Worm (Caenorhabditis elegans): ENCODE results near the gene oac-1.

The oac-1 gene

ce11 chrV:19531034-19531433 lies 24.7 kb downstream of the oac-1 start:
- TF ChIP-seq eyg-1 (tag; optimal IDR thresholded peaks at IDR 0.05) (no peak), hlh-8 (tag; optimal IDR thresholded peaks at IDR 0.05) (no peak), sox-4 (tag; optimal IDR thresholded peaks at IDR 0.05) (no peak)

ce11 chrV:19529168-19529567 lies 26.6 kb downstream of the oac-1 start:
- TF ChIP-seq rnt-1 (tag; optimal IDR thresholded peaks at IDR 0.05) = peak; percentile 70
- TF ChIP-seq odd-2 (tag; optimal IDR thresholded peaks at IDR 0.05) = no peak
- no peak for TF ChIP-seq madf-2 (tag; optimal IDR thresholded peaks at IDR 0.05)
- peak; percentile 40 for TF ChIP-seq elt-2 (tag; optimal IDR thresholded peaks at IDR 0.05)
- TF ChIP-seq ceh-18 (tag; optimal IDR thresholded peaks at IDR 0.05) = peak; percentile 62
- TF ChIP-seq sox-2 (GFP tag; IDR thresholded peaks at IDR 0.05) = peak; percentile 8; the same call in 1 of the 2 replicates
- peak; percentile 18 for TF ChIP-seq F13H6.1 (tag; optimal IDR thresholded peaks at IDR 0.05)
- TF ChIP-seq hlh-8 (tag; optimal IDR thresholded peaks at IDR 0.05) = no peak
- peak; percentile 74 for TF ChIP-seq unc-42 (tag; optimal IDR thresholded peaks at IDR 0.05)
- TF ChIP-seq ets-4 (tag; optimal IDR thresholded peaks at IDR 0.05) = peak; percentile 17
- no peak for TF ChIP-seq ahr-1 (tag; optimal IDR thresholded peaks at IDR 0.05)
- TF ChIP-seq tbx-2 (tag; optimal IDR thresholded peaks at IDR 0.05) = peak; percentile 84
- TF ChIP-seq zip-5 (tag; optimal IDR thresholded peaks at IDR 0.05) = no peak
- no peak for TF ChIP-seq ceh-22 (tag; optimal IDR thresholded peaks at IDR 0.05)
- peak; percentile 71 for TF ChIP-seq ceh-34 (tag; optimal IDR thresholded peaks at IDR 0.05)
- no peak for TF ChIP-seq pha-4 (tag; optimal IDR thresholded peaks at IDR 0.05)
- peak; percentile 98 for TF ChIP-seq unc-55 (GFP tag; optimal IDR thresholded peaks at IDR 0.05)
- no peak for TF ChIP-seq dmd-4 (tag; optimal IDR thresholded peaks at IDR 0.05; ENCODE audit: borderline replicate concordance)
- TF ChIP-seq fax-1 (tag; optimal IDR thresholded peaks at IDR 0.05) = no peak
- TF ChIP-seq ceh-30 (tag; optimal IDR thresholded peaks at IDR 0.05) = peak; percentile 48
- peak; percentile 68 for TF ChIP-seq ceh-31 (tag; optimal IDR thresholded peaks at IDR 0.05)
- peak; percentile 84 for TF ChIP-seq nfya-1 (tag; optimal IDR thresholded peaks at IDR 0.05)
- no peak for TF ChIP-seq lin-11 (tag; optimal IDR thresholded peaks at IDR 0.05)
- peak; percentile 47; the same call in 1 of the 2 replicates for TF ChIP-seq unc-3 (GFP tag; conservative IDR thresholded peaks at IDR 0.05)
- TF ChIP-seq unc-3 (tag; optimal IDR thresholded peaks at IDR 0.05) = no peak
- TF ChIP-seq ceh-24 (tag; optimal IDR thresholded peaks at IDR 0.05) = no peak
- TF ChIP-seq K09A11.1 (tag; optimal IDR thresholded peaks at IDR 0.05; ENCODE audit: insufficient read depth) = peak; percentile 48
- TF ChIP-seq dve-1 (tag; optimal IDR thresholded peaks at IDR 0.05) = peak; percentile 17
- TF ChIP-seq tbx-7 (tag; optimal IDR thresholded peaks at IDR 0.05) = no peak
- no peak for TF ChIP-seq ceh-48 (tag; optimal IDR thresholded peaks at IDR 0.05)
- TF ChIP-seq ceh-14 (tag; optimal IDR thresholded peaks at IDR 0.05) = no peak
- TF ChIP-seq ref-2 (tag; optimal IDR thresholded peaks at IDR 0.05) = peak; percentile 71
- peak; percentile 77 for TF ChIP-seq pha-2 (tag; optimal IDR thresholded peaks at IDR 0.05)
- no peak for TF ChIP-seq eyg-1 (tag; optimal IDR thresholded peaks at IDR 0.05)
- TF ChIP-seq pax-1 (tag; optimal IDR thresholded peaks at IDR 0.05) = peak; percentile 44
- no peak for TF ChIP-seq T23F11.4 (GFP tag; optimal IDR thresholded peaks at IDR 0.05)
- no peak for TF ChIP-seq pqm-1 (tag; optimal IDR thresholded peaks at IDR 0.05)
- peak; percentile 97 for TF ChIP-seq hlh-30 (tag; optimal IDR thresholded peaks at IDR 0.05; ENCODE audit: insufficient read depth)
- TF ChIP-seq sdc-2 (tag; optimal IDR thresholded peaks at IDR 0.05) = no peak
- TF ChIP-seq ttx-3 (tag; optimal IDR thresholded peaks at IDR 0.05) = no peak
- TF ChIP-seq pat-9 (tag; optimal IDR thresholded peaks at IDR 0.05) = no peak
- no peak for TF ChIP-seq pag-3 (tag; optimal IDR thresholded peaks at IDR 0.05; ENCODE audit: borderline replicate concordance)

Measured in whole organism, late embryonic.